Fruit fly (Drosophila melanogaster) whole organism, embryonic: ENCODE measurements around the gene Chmp1.

Source experiments
- B-H1 ChIP-seq: fragments of 200-800 bp; sonication (Bioruptor generic); IDR thresholded peaks from 3 replicates; pipeline ENCODE4 v1.3.6; 2022; ENCODE audit warnings: missing biosample characterization, missing genetic modification characterization
- B-H2 ChIP-seq: fragments of 200-800 bp; sonication (Bioruptor generic); optimal IDR thresholded peaks from 2 replicates; lab custom pipeline; 2018; ENCODE audit warnings: missing biosample characterization, mild to moderate bottlenecking, missing genetic modification characterization
- CG10543 ChIP-seq: fragments of 200-800 bp; sonication (Bioruptor generic); optimal IDR thresholded peaks from 3 replicates; lab custom pipeline; 2017; ENCODE audit warnings: missing biosample characterization, mild to moderate bottlenecking, missing genetic modification characterization, moderate library complexity
- CG11695 ChIP-seq: fragments of 200-800 bp; sonication (Bioruptor generic); IDR thresholded peaks from 3 replicates; pipeline ENCODE4 v1.3.6; 2022; ENCODE audit warnings: missing biosample characterization, missing genetic modification characterization
- CG11723 ChIP-seq: fragments of 200-800 bp; sonication (Bioruptor generic); optimal IDR thresholded peaks from 2 replicates; lab custom pipeline; 2017; ENCODE audit warnings: missing biosample characterization, mild to moderate bottlenecking, missing genetic modification characterization
- CG12391 ChIP-seq: fragments of 200-800 bp; sonication (Bioruptor generic); optimal IDR thresholded peaks from 3 replicates; lab custom pipeline; 2018; ENCODE audit warnings: missing biosample characterization, mild to moderate bottlenecking, missing genetic modification characterization, moderate library complexity
- CG13775 ChIP-seq: fragments of 200-800 bp; sonication (Bioruptor generic); optimal IDR thresholded peaks from 3 replicates; lab custom pipeline; 2017; ENCODE audit warnings: missing biosample characterization, mild to moderate bottlenecking, missing genetic modification characterization
- CG15269 ChIP-seq: fragments of 200-800 bp; sonication (Bioruptor generic); optimal IDR thresholded peaks from 2 replicates; lab custom pipeline; 2018; ENCODE audit warnings: missing biosample characterization, mild to moderate bottlenecking, missing genetic modification characterization, moderate library complexity
- CG1602 ChIP-seq: fragments of 200-800 bp; sonication (Bioruptor generic); optimal IDR thresholded peaks from 3 replicates; lab custom pipeline; 2016; ENCODE audit warnings: missing biosample characterization, missing genetic modification characterization
- CG1603 ChIP-seq: fragments of 200-800 bp; sonication (Bioruptor generic); optimal IDR thresholded peaks from 2 replicates; lab custom pipeline; 2019; ENCODE audit warnings: missing biosample characterization, mild to moderate bottlenecking, missing genetic modification characterization, moderate library complexity
- CG16815 ChIP-seq: fragments of 200-800 bp; sonication (Bioruptor generic); optimal IDR thresholded peaks from 3 replicates; lab custom pipeline; 2017; ENCODE audit warnings: missing biosample characterization, mild to moderate bottlenecking, missing genetic modification characterization
- CG17361 ChIP-seq: fragments of 200-800 bp; sonication (Bioruptor generic); IDR thresholded peaks from 3 replicates; pipeline ENCODE4 v1.3.6; 2022; ENCODE audit warnings: missing biosample characterization, missing genetic modification characterization
- CG1792 ChIP-seq: fragments of 200-800 bp; sonication (Bioruptor generic); optimal IDR thresholded peaks from 2 replicates; lab custom pipeline; 2016; ENCODE audit warnings: missing biosample characterization, missing genetic modification characterization
- CG31365 ChIP-seq: fragments of 200-800 bp; sonication (Bioruptor generic); optimal IDR thresholded peaks from 2 replicates; lab custom pipeline; 2018; ENCODE audit warnings: missing biosample characterization, mild to moderate bottlenecking, missing genetic modification characterization
- CG31441 ChIP-seq: fragments of 200-800 bp; sonication (Bioruptor generic); IDR thresholded peaks from 2 replicates; pipeline ENCODE4 v1.3.6; 2022; ENCODE audit warnings: missing biosample characterization, missing genetic modification characterization
- CG33213 ChIP-seq: fragments of 200-800 bp; sonication (Bioruptor generic); optimal IDR thresholded peaks from 3 replicates; lab custom pipeline; 2016; ENCODE audit warnings: missing biosample characterization, missing genetic modification characterization
- CG4424 ChIP-seq: fragments of 200-800 bp; sonication (Bioruptor generic); optimal IDR thresholded peaks from 3 replicates; lab custom pipeline; 2016; ENCODE audit warnings: missing biosample characterization, missing genetic modification characterization
- CG4854 ChIP-seq: fragments of 200-800 bp; sonication (Bioruptor generic); optimal IDR thresholded peaks from 2 replicates; lab custom pipeline; 2016; ENCODE audit warnings: missing biosample characterization, missing genetic modification characterization, inconsistent platforms
- CG7556 ChIP-seq: fragments of 200-800 bp; sonication (Bioruptor generic); optimal IDR thresholded peaks from 2 replicates; lab custom pipeline; 2017; ENCODE audit warnings: missing biosample characterization, mild to moderate bottlenecking, missing genetic modification characterization
- CG7839 ChIP-seq: fragments of 200-800 bp; sonication (Bioruptor generic); optimal IDR thresholded peaks from 3 replicates; lab custom pipeline; 2018; ENCODE audit warnings: missing biosample characterization, mild to moderate bottlenecking, missing genetic modification characterization, moderate library complexity
- CTCF ChIP-seq: fragments of 200-800 bp; sonication (Bioruptor generic); optimal IDR thresholded peaks from 2 replicates; lab custom pipeline; 2017; ENCODE audit warnings: missing biosample characterization, mild to moderate bottlenecking, missing genetic modification characterization, moderate library complexity
- CoRest ChIP-seq: fragments of 200-800 bp; sonication (Bioruptor generic); optimal IDR thresholded peaks from 3 replicates; lab custom pipeline; 2018; ENCODE audit warnings: missing biosample characterization, mild to moderate bottlenecking, missing genetic modification characterization, moderate library complexity
- Hey ChIP-seq: fragments of 200-800 bp; sonication (Bioruptor generic); optimal IDR thresholded peaks from 3 replicates; lab custom pipeline; 2018; ENCODE audit warnings: missing biosample characterization, mild to moderate bottlenecking, missing genetic modification characterization
- Mad ChIP-seq: fragments of 200-800 bp; sonication (Bioruptor generic); optimal IDR thresholded peaks from 2 replicates; lab custom pipeline; 2016; ENCODE audit warnings: missing biosample characterization, missing genetic modification characterization
- Meics ChIP-seq: fragments of 200-800 bp; sonication (Bioruptor generic); optimal IDR thresholded peaks from 2 replicates; lab custom pipeline; 2017; ENCODE audit warnings: missing biosample characterization, mild to moderate bottlenecking, missing genetic modification characterization
- Mrtf ChIP-seq: fragments of 200-800 bp; sonication (Bioruptor generic); IDR thresholded peaks from 3 replicates; pipeline ENCODE4 v1.3.6; 2022; ENCODE audit warnings: missing biosample characterization, missing genetic modification characterization
- NfI ChIP-seq: fragments of 200-800 bp; sonication (Bioruptor generic); optimal IDR thresholded peaks from 3 replicates; lab custom pipeline; 2018; ENCODE audit warnings: missing biosample characterization, mild to moderate bottlenecking, missing genetic modification characterization, moderate library complexity
- Pdp1 ChIP-seq, 2 experiments: fragments of 200-800 bp; sonication (Bioruptor generic); optimal IDR thresholded peaks; 3 replicates each; lab custom pipeline; 2016; ENCODE audit warnings: missing biosample characterization in 2 of 2, missing genetic modification characterization in 2 of 2, mild to moderate bottlenecking in 1 of 2, moderate library complexity in 1 of 2
- Spps ChIP-seq: fragments of 200-800 bp; sonication (Bioruptor generic); optimal IDR thresholded peaks from 2 replicates; lab custom pipeline; 2018; ENCODE audit warnings: missing biosample characterization, mild to moderate bottlenecking, missing genetic modification characterization
- chif ChIP-seq, 2 experiments: fragments of 200-800 bp; sonication (Bioruptor generic); optimal IDR thresholded peaks; 3 replicates each; lab custom pipeline; 2016; ENCODE audit warnings: missing biosample characterization in 2 of 2, missing genetic modification characterization in 2 of 2
- ci ChIP-seq: fragments of 200-800 bp; sonication (Bioruptor generic); IDR thresholded peaks from 3 replicates; pipeline ENCODE4 v1.3.6; 2022; ENCODE audit warnings: missing biosample characterization, missing genetic modification characterization
- dati ChIP-seq: fragments of 200-800 bp; sonication (Bioruptor generic); IDR thresholded peaks from 2 replicates; pipeline ENCODE4 v1.3.6; 2022; ENCODE audit warnings: missing biosample characterization, missing genetic modification characterization
- dm ChIP-seq: fragments of 200-800 bp; sonication (Bioruptor generic); optimal IDR thresholded peaks from 3 replicates; lab custom pipeline; 2016; ENCODE audit warnings: missing biosample characterization, missing genetic modification characterization
- dmrt99B ChIP-seq: fragments of 200-800 bp; sonication (Bioruptor generic); optimal IDR thresholded peaks from 2 replicates; lab custom pipeline; 2018; ENCODE audit warnings: missing biosample characterization, mild to moderate bottlenecking, missing genetic modification characterization, moderate library complexity
- fd64A ChIP-seq: fragments of 200-800 bp; sonication (Bioruptor generic); optimal IDR thresholded peaks from 3 replicates; lab custom pipeline; 2018; ENCODE audit warnings: missing biosample characterization, mild to moderate bottlenecking, missing genetic modification characterization
- gce ChIP-seq: fragments of 200-800 bp; sonication (Bioruptor generic); IDR thresholded peaks from 3 replicates; pipeline ENCODE4 v1.3.6; 2022; ENCODE audit warnings: missing biosample characterization, missing genetic modification characterization
- hbn ChIP-seq: fragments of 200-800 bp; sonication (Bioruptor generic); IDR thresholded peaks from 2 replicates; pipeline ENCODE4 v1.3.6; 2022; ENCODE audit warnings: missing biosample characterization, missing genetic modification characterization; ENCODE audit not compliant: partially characterized antibody
- knrl ChIP-seq: fragments of 200-800 bp; sonication (Bioruptor generic); IDR thresholded peaks from 3 replicates; pipeline ENCODE4 v1.3.6; 2022; ENCODE audit warnings: missing biosample characterization, missing genetic modification characterization; ENCODE audit not compliant: partially characterized antibody
- lola ChIP-seq, 3 experiments: fragments of >200 bp in 2 of 3; fragments of 200-800 bp in 1 of 3; sonication (Bioruptor generic) in 1 of 3; optimal IDR thresholded peaks; 2 replicates each; lab custom pipeline; 2017 to 2019; ENCODE audit warnings: missing biosample characterization in 3 of 3, missing genetic modification characterization in 3 of 3, mild to moderate bottlenecking in 1 of 3, moderate library complexity in 1 of 3
- odd ChIP-seq: fragments of 200-800 bp; sonication (Bioruptor generic); optimal IDR thresholded peaks from 2 replicates; lab custom pipeline; 2017; ENCODE audit warnings: missing biosample characterization, mild to moderate bottlenecking, missing genetic modification characterization
- pnt ChIP-seq: fragments of 200-800 bp; sonication (Bioruptor generic); optimal IDR thresholded peaks from 3 replicates; lab custom pipeline; 2016; ENCODE audit warnings: missing biosample characterization, missing genetic modification characterization
- run ChIP-seq: fragments of 200-800 bp; sonication (Bioruptor generic); optimal IDR thresholded peaks from 3 replicates; lab custom pipeline; 2018; ENCODE audit warnings: missing biosample characterization, mild to moderate bottlenecking, missing genetic modification characterization
- slbo ChIP-seq: fragments of 200-800 bp; sonication (Bioruptor generic); IDR thresholded peaks from 2 replicates; pipeline ENCODE4 v1.3.6; 2022; ENCODE audit warnings: missing biosample characterization, missing genetic modification characterization
- sna ChIP-seq: fragments of 200-800 bp; sonication (Bioruptor generic); IDR thresholded peaks from 2 replicates; pipeline ENCODE4 v1.3.6; 2022; ENCODE audit warnings: missing biosample characterization, missing genetic modification characterization; ENCODE audit not compliant: partially characterized antibody
- sr ChIP-seq: fragments of 200-800 bp; sonication (Bioruptor generic); IDR thresholded peaks from 3 replicates; pipeline ENCODE4 v1.3.6; 2022; ENCODE audit warnings: missing biosample characterization, missing genetic modification characterization
- stwl ChIP-seq: fragments of 200-800 bp; sonication (Bioruptor generic); optimal IDR thresholded peaks from 3 replicates; lab custom pipeline; 2018; ENCODE audit warnings: missing biosample characterization, mild to moderate bottlenecking, missing genetic modification characterization, moderate library complexity
- unc-4 ChIP-seq: fragments of 200-800 bp; sonication (Bioruptor generic); IDR thresholded peaks from 2 replicates; pipeline ENCODE4 v1.3.6; 2022; ENCODE audit warnings: missing biosample characterization, missing genetic modification characterization; ENCODE audit not compliant: partially characterized antibody
- wdn ChIP-seq: fragments of 200-800 bp; sonication (Bioruptor generic); IDR thresholded peaks from 2 replicates; pipeline ENCODE4 v1.3.6; 2022; ENCODE audit warnings: missing biosample characterization, missing genetic modification characterization
- zf30C ChIP-seq: fragments of 200-800 bp; sonication (Bioruptor generic); optimal IDR thresholded peaks from 3 replicates; lab custom pipeline; 2018; ENCODE audit warnings: missing biosample characterization, mild to moderate bottlenecking, missing genetic modification characterization

Chmp1 gene

dm6 chr3L:18681550-18682217, 2.2 kb downstream of the Chmp1 start, which contains the start of the genes Sgf11 and CG32202 (continued):
- TF ChIP-seq CG11695 (GFP tag; lab: Robert Waterston, UW) (no peak), CG12391 (tag; lab: Kevin White, UChicago) (peak; percentile 88), dati (GFP tag; lab: Robert Waterston, UW) (no peak), CG16815 (peak; percentile 47), slbo (GFP tag; lab: Robert Waterston, UW) (peak; percentile 72), hbn (GFP tag; lab: Robert Waterston, UW) (no peak), zf30C (no peak), odd (peak; percentile 28), B-H1 (peak; percentile 30; the same call in 1 of the 3 replicates), pnt (GFP tag; lab: Kevin White, UChicago) (peak; percentile 2), CG1792 (no peak), NfI (GFP tag; lab: Kevin White, UChicago) (peak; percentile 58), sr (GFP tag; lab: Robert Waterston, UW) (no peak), CG10543 (GFP tag; lab: Kevin White, UChicago) (peak; percentile 52), CG7556 (GFP tag; lab: Kevin White, UChicago) (peak; percentile 80), CG4854 (no peak), wdn (GFP tag; lab: Robert Waterston, UW) (no peak), CG13775 (GFP tag; lab: Kevin White, UChicago) (peak; percentile 70), gce (GFP tag; lab: Robert Waterston, UW) (no peak), dmrt99B (tag; lab: Kevin White, UChicago) (no peak), CG31365 (no peak), ci (GFP tag; lab: Robert Waterston, UW) (peak; percentile 53; the same call in 1 of the 3 replicates), Pdp1 (GFP tag; optimal IDR thresholded peaks at IDR 0.05; lab: Kevin White, UChicago) (peak in 1 of 2 experiments; percentile 35), CG4424 (peak; percentile 56), CG31441 (GFP tag; lab: Robert Waterston, UW) (peak; percentile 76), Spps (tag; lab: Kevin White, UChicago) (no peak), run (peak; percentile 18), sna (GFP tag; lab: Robert Waterston, UW) (no peak), chif (GFP tag; optimal IDR thresholded peaks at IDR 0.05; lab: Kevin White, UChicago) (no peak), lola (GFP tag; optimal IDR thresholded peaks at IDR 0.05; lab: Kevin White, UChicago) (peak in 1 of 3 experiments; percentile 78), Mad (GFP tag; lab: Kevin White, UChicago) (peak; percentile 56), CG1603 (peak; percentile 13), CG15269 (tag; lab: Kevin White, UChicago) (peak; percentile 75), fd64A (GFP tag; lab: Kevin White, UChicago) (no peak), stwl (tag; lab: Kevin White, UChicago) (peak; percentile 82), knrl (peak; percentile 33; the same call in 2 of the 3 replicates), Meics (GFP tag; lab: Kevin White, UChicago) (peak; percentile 75), CG11723 (peak; percentile 23), CG17361 (GFP tag; lab: Robert Waterston, UW) (peak; percentile 80; the same call in 2 of the 3 replicates), dm (GFP tag; lab: Kevin White, UChicago) (no peak), CTCF (GFP tag; lab: Kevin White, UChicago) (peak; percentile 3), unc-4 (GFP tag; lab: Robert Waterston, UW) (no peak), CoRest (tag; lab: Kevin White, UChicago) (peak; percentile 86), CG33213 (GFP tag; lab: Kevin White, UChicago) (peak; percentile 8), Hey (tag; lab: Kevin White, UChicago) (no peak), Mrtf (GFP tag; lab: Robert Waterston, UW) (no peak), CG1602 (peak; percentile 70), CG7839 (peak; percentile 79), B-H2 (peak; percentile 59)
